Worm (Caenorhabditis elegans) whole organism, early embryonic: ENCODE results near the gene nhr-68.

ENCODE experiments used
- B0310.2 ChIP-seq: sonication (generic microtip); optimal IDR thresholded peaks from 2 replicates; lab custom pipeline; 2016; ENCODE audit warnings: mild to moderate bottlenecking, missing genetic modification characterization, missing compliant biosample characterization
- F13C5.2 ChIP-seq: sonication (generic microtip); optimal IDR thresholded peaks from 2 replicates; lab custom pipeline; 2017; ENCODE audit warnings: mild to moderate bottlenecking, missing genetic modification characterization, inconsistent platforms, missing compliant biosample characterization
- aly-1 ChIP-seq: sonication (generic microtip); optimal IDR thresholded peaks from 2 replicates; lab custom pipeline; 2016; ENCODE audit warnings: missing genetic modification characterization, missing compliant biosample characterization
- ama-1 ChIP-seq: fragments of 150-350 bp; optimal IDR thresholded peaks from 2 replicates; lab custom pipeline; 2014
- ceh-13 ChIP-seq: fragments of 200-800 bp; sonication (Bioruptor generic); optimal IDR thresholded peaks from 2 replicates; lab custom pipeline; 2018; ENCODE audit warnings: mild to moderate bottlenecking, missing genetic modification characterization, missing compliant biosample characterization
- ceh-36 ChIP-seq: sonication (generic microtip); optimal IDR thresholded peaks from 2 replicates; lab custom pipeline; 2016; ENCODE audit warnings: missing genetic modification characterization, inconsistent platforms, missing compliant biosample characterization
- ets-7 ChIP-seq: sonication (generic microtip); optimal IDR thresholded peaks from 2 replicates; lab custom pipeline; 2016; ENCODE audit warnings: missing genotype, missing genetic modification characterization, missing compliant biosample characterization
- flt-1 ChIP-seq: fragments of 200-800 bp; sonication (Bioruptor generic); IDR thresholded peaks from 2 replicates; pipeline ENCODE4 v1.3.6; 2022; ENCODE audit warnings: missing genetic modification characterization, missing compliant biosample characterization
- hmg-4 ChIP-seq: fragments of 200-800 bp; sonication (Bioruptor generic); optimal IDR thresholded peaks from 2 replicates; lab custom pipeline; 2018; ENCODE audit warnings: mild to moderate bottlenecking, missing genetic modification characterization, missing compliant biosample characterization
- hnd-1 ChIP-seq: sonication (generic microtip); optimal IDR thresholded peaks from 2 replicates; lab custom pipeline; 2016; ENCODE audit warnings: missing genetic modification characterization, missing compliant biosample characterization
- pes-1 ChIP-seq: fragments of 200-800 bp; sonication (Bioruptor generic); IDR thresholded peaks from 2 replicates; pipeline ENCODE4 v1.3.6; 2022; ENCODE audit warnings: missing genetic modification reagents, missing genetic modification characterization, missing compliant biosample characterization
- tbx-11 ChIP-seq: fragments of 200-800 bp; sonication (Bioruptor generic); IDR thresholded peaks from 2 replicates; pipeline ENCODE4 v1.3.6; 2022; ENCODE audit warnings: missing genetic modification characterization, missing compliant biosample characterization

- TF ChIP-seq ama-1 (lab: Kevin White, UChicago) (no peak), aly-1 (tag; lab: Kevin White, UChicago) (no peak), ceh-13 (GFP tag; lab: Kevin White, UChicago) (no peak), hmg-4 (no peak), hnd-1 (tag; lab: Kevin White, UChicago) (no peak), pes-1 (GFP tag; lab: Robert Waterston, UW) (no peak), ets-7 (no peak), ceh-36 (tag; lab: Kevin White, UChicago) (no peak), tbx-11 (no peak), B0310.2 (tag; lab: Kevin White, UChicago) (no peak), flt-1 (GFP tag; lab: Robert Waterston, UW) (no peak), F13C5.2 (tag; lab: Kevin White, UChicago) (no peak)
Observed at ce11 chrV:11605227-11605626, 32.0 kb downstream of the nhr-68 start.
